Fruit fly (Drosophila melanogaster) whole organism, wandering third instar larva: ENCODE results near the gene CG6689.
A peak's percentile ranks its signal among the peaks of the same experiment; 100 is the strongest.

ENCODE experiments used
- Abd-B ChIP-seq: fragments of >200 bp; optimal IDR thresholded peaks from 2 replicates; lab custom pipeline; 2017; ENCODE audit warnings: missing biosample characterization, missing genetic modification characterization
- CG32264 ChIP-seq: fragments of 200-800 bp; sonication (Bioruptor generic); optimal IDR thresholded peaks from 2 replicates; lab custom pipeline; 2016; ENCODE audit warnings: missing biosample characterization, missing genetic modification characterization
- CG9705 ChIP-seq: fragments of 200-800 bp; sonication (Bioruptor generic); optimal IDR thresholded peaks from 2 replicates; lab custom pipeline; 2018; ENCODE audit warnings: missing biosample characterization, mild to moderate bottlenecking, missing genetic modification characterization
- CrebA ChIP-seq: fragments of 200-800 bp; sonication (Bioruptor generic); optimal IDR thresholded peaks from 2 replicates; lab custom pipeline; 2016; ENCODE audit warnings: missing biosample characterization, mild to moderate bottlenecking, missing genetic modification characterization, borderline replicate concordance
- Dfd ChIP-seq: fragments of >200 bp; optimal IDR thresholded peaks from 2 replicates; lab custom pipeline; 2017; ENCODE audit warnings: missing biosample characterization, missing genetic modification characterization
- Dif ChIP-seq: fragments of 200-275, 200-300 bp; sonication (Bioruptor generic); optimal IDR thresholded peaks from 2 replicates; lab custom pipeline; 2018; ENCODE audit warnings: missing biosample characterization, missing genetic modification characterization; ENCODE audit not compliant: partially characterized antibody
- GATAd ChIP-seq: sonication (Bioruptor generic); optimal IDR thresholded peaks from 2 replicates; lab custom pipeline; 2016; ENCODE audit warnings: missing biosample characterization, missing genetic modification characterization
- HLH106 ChIP-seq: fragments of 200-800 bp; optimal IDR thresholded peaks from 3 replicates; lab custom pipeline; 2019; ENCODE audit warnings: missing biosample characterization, mild to moderate bottlenecking, missing genetic modification characterization, moderate library complexity
- Hnf4 ChIP-seq: fragments of 200-800 bp; sonication (Bioruptor generic); optimal IDR thresholded peaks from 2 replicates; lab custom pipeline; 2016; ENCODE audit warnings: missing biosample characterization, mild to moderate bottlenecking, missing genetic modification characterization
- Hr78 ChIP-seq: fragments of >200 bp; optimal IDR thresholded peaks from 2 replicates; lab custom pipeline; 2017; ENCODE audit warnings: missing biosample characterization, missing genetic modification characterization
- Hr83 ChIP-seq: fragments of 200-300 bp; sonication (Bioruptor generic); optimal IDR thresholded peaks from 2 replicates; lab custom pipeline; 2016; ENCODE audit warnings: missing biosample characterization, mild to moderate bottlenecking, missing genetic modification characterization, moderate library complexity; ENCODE audit not compliant: poor library complexity, severe bottlenecking
- Jra ChIP-seq: sonication (Bioruptor generic); optimal IDR thresholded peaks from 2 replicates; lab custom pipeline; 2016; ENCODE audit warnings: missing biosample characterization, missing genetic modification characterization
- Mio ChIP-seq: sonication (Bioruptor generic); optimal IDR thresholded peaks from 2 replicates; lab custom pipeline; 2016; ENCODE audit warnings: missing biosample characterization, missing genetic modification characterization
- Myc ChIP-seq: fragments of >200 bp; optimal IDR thresholded peaks from 2 replicates; lab custom pipeline; 2017
- N ChIP-seq: fragments of >200 bp; optimal IDR thresholded peaks from 2 replicates; lab custom pipeline; 2018; ENCODE audit warnings: missing biosample characterization, missing external identifiers, missing genetic modification characterization
- OdsH ChIP-seq: fragments of 200-800 bp; sonication (Bioruptor generic); optimal IDR thresholded peaks from 2 replicates; lab custom pipeline; 2016; ENCODE audit warnings: missing biosample characterization, mild to moderate bottlenecking, missing genetic modification characterization
- Rel ChIP-seq, 2 experiments: fragments of 200-800 bp; sonication (Bioruptor generic) in 1 of 2; optimal IDR thresholded peaks; 2 replicates in 1 of 2; 3 replicates in 1 of 2; lab custom pipeline; 2016 to 2019; ENCODE audit warnings: mild to moderate bottlenecking in 2 of 2, missing biosample characterization in 2 of 2, missing genetic modification characterization in 2 of 2, moderate library complexity in 1 of 2
- Sp1 ChIP-seq: fragments of 200-800 bp; sonication (Bioruptor generic); optimal IDR thresholded peaks from 3 replicates; lab custom pipeline; 2019; ENCODE audit warnings: missing biosample characterization, mild to moderate bottlenecking, missing genetic modification characterization, moderate library complexity
- Vsx2 ChIP-seq: fragments of 200-300, 225-300 bp; sonication (Bioruptor generic); optimal IDR thresholded peaks from 2 replicates; lab custom pipeline; 2018; ENCODE audit warnings: missing biosample characterization, missing genetic modification characterization; ENCODE audit not compliant: partially characterized antibody
- br ChIP-seq: fragments of 200-800 bp; sonication (Bioruptor generic); optimal IDR thresholded peaks from 2 replicates; lab custom pipeline; 2016; ENCODE audit warnings: missing biosample characterization, missing genetic modification characterization
- brk ChIP-seq: fragments of 200-800 bp; sonication (Bioruptor generic); optimal IDR thresholded peaks from 2 replicates; lab custom pipeline; 2016; ENCODE audit warnings: missing biosample characterization, mild to moderate bottlenecking, missing genetic modification characterization
- dl ChIP-seq, 2 experiments: fragments of 175-275, 200-275 bp in 1 of 2; fragments of 200-275 bp in 1 of 2; sonication (Bioruptor generic); optimal IDR thresholded peaks; lab custom pipeline; 2018; ENCODE audit warnings: mild to moderate bottlenecking in 2 of 2, missing biosample characterization in 2 of 2, missing genetic modification characterization in 2 of 2, moderate library complexity in 2 of 2; ENCODE audit not compliant: partially characterized antibody in 2 of 2, insufficient read depth in 1 of 2
- dmrt93B ChIP-seq: fragments of 200-800 bp; sonication (Bioruptor generic); optimal IDR thresholded peaks from 2 replicates; lab custom pipeline; 2018; ENCODE audit warnings: missing biosample characterization, mild to moderate bottlenecking, missing genetic modification characterization
- dsf ChIP-seq: sonication (Bioruptor generic); optimal IDR thresholded peaks from 2 replicates; lab custom pipeline; 2016; ENCODE audit warnings: missing biosample characterization, missing genetic modification characterization, borderline replicate concordance
- ey ChIP-seq: fragments of 200-800 bp; sonication (Bioruptor generic); optimal IDR thresholded peaks from 2 replicates; lab custom pipeline; 2016; ENCODE audit warnings: missing biosample characterization, missing genetic modification characterization
- foxo ChIP-seq, 2 experiments: fragments of 200-800 bp; sonication (Bioruptor generic); optimal IDR thresholded peaks; 2 replicates in 1 of 2; 3 replicates in 1 of 2; lab custom pipeline; 2016 to 2017; ENCODE audit warnings: missing biosample characterization in 2 of 2, missing genetic modification characterization in 2 of 2
- fru ChIP-seq: fragments of 200-800 bp; sonication (Bioruptor generic); optimal IDR thresholded peaks from 3 replicates; lab custom pipeline; 2016; ENCODE audit warnings: missing biosample characterization, mild to moderate bottlenecking, missing genetic modification characterization
- h ChIP-seq: fragments of 200-800 bp; sonication (Bioruptor generic); optimal IDR thresholded peaks from 3 replicates; lab custom pipeline; 2016; ENCODE audit warnings: missing biosample characterization, mild to moderate bottlenecking, missing genetic modification characterization
- jim ChIP-seq: fragments of 175-275, 200-325 bp; sonication (Bioruptor generic); optimal IDR thresholded peaks from 2 replicates; lab custom pipeline; 2016; ENCODE audit warnings: missing biosample characterization, mild to moderate bottlenecking, missing genetic modification characterization
- lola ChIP-seq: fragments of >200 bp; optimal IDR thresholded peaks from 2 replicates; lab custom pipeline; 2017; ENCODE audit warnings: missing biosample characterization, missing genetic modification characterization
- pan ChIP-seq: fragments of >200 bp; optimal IDR thresholded peaks from 2 replicates; lab custom pipeline; 2017
- psq ChIP-seq: fragments of 200-800 bp; sonication (Bioruptor generic); optimal IDR thresholded peaks from 3 replicates; lab custom pipeline; 2017; ENCODE audit warnings: missing biosample characterization, mild to moderate bottlenecking, missing genetic modification characterization, moderate library complexity
- rgr ChIP-seq: fragments of 200-800 bp; sonication (Bioruptor generic); optimal IDR thresholded peaks from 3 replicates; lab custom pipeline; 2016; ENCODE audit warnings: missing biosample characterization, mild to moderate bottlenecking, missing genetic modification characterization
- sage ChIP-seq: fragments of 200-800 bp; sonication (Bioruptor generic); optimal IDR thresholded peaks from 2 replicates; lab custom pipeline; 2016; ENCODE audit warnings: missing biosample characterization, mild to moderate bottlenecking, missing genetic modification characterization
- sv ChIP-seq: fragments of 200-800 bp; sonication (Bioruptor generic); optimal IDR thresholded peaks from 3 replicates; lab custom pipeline; 2016; ENCODE audit warnings: missing biosample characterization, missing genetic modification characterization
- tai ChIP-seq: sonication (Bioruptor generic); optimal IDR thresholded peaks from 2 replicates; lab custom pipeline; 2016; ENCODE audit warnings: missing biosample characterization, missing genetic modification characterization
- usp ChIP-seq: fragments of >200 bp; optimal IDR thresholded peaks from 2 replicates; lab custom pipeline; 2017; ENCODE audit warnings: missing biosample characterization, missing genetic modification characterization
- woc ChIP-seq: sonication (Bioruptor generic); optimal IDR thresholded peaks from 2 replicates; lab custom pipeline; 2016; ENCODE audit warnings: missing biosample characterization, mild to moderate bottlenecking, missing genetic modification characterization

Gene CG6689

dm6 chr3R:11243951-11244660 lies 24.2 kb upstream of the CG6689 start, which contains the start of the genes CG17734 and CG5214:
Gene CG17734, minus strand, starts transcription at chr3R:11243999.
Gene CG5214, plus strand, starts transcription at chr3R:11244302.
- no peak for TF ChIP-seq CG9705 (GFP tag; lab: Kevin White, UChicago)
- peak; percentile 40 for TF ChIP-seq Jra (GFP tag; lab: Kevin White, UChicago)
- no peak for TF ChIP-seq Vsx2 (GFP tag; lab: Kevin White, UChicago)
- TF ChIP-seq tai, result no peak
- TF ChIP-seq Mio, result no peak
- peak; percentile 46 for TF ChIP-seq h (GFP tag; lab: Kevin White, UChicago)
- no peak for TF ChIP-seq OdsH (GFP tag; lab: Kevin White, UChicago)
- TF ChIP-seq CG32264 (GFP tag; lab: Kevin White, UChicago), result peak; percentile 28
- TF ChIP-seq Dif (GFP tag; lab: Kevin White, UChicago), result no peak
- TF ChIP-seq ey (GFP tag; lab: Kevin White, UChicago), result no peak
- no peak for TF ChIP-seq N
- peak; percentile 65 for TF ChIP-seq Hr83 (GFP tag; lab: Kevin White, UChicago)
- no peak for TF ChIP-seq CrebA (GFP tag; lab: Kevin White, UChicago)
- no peak for TF ChIP-seq Hr78
- no peak for TF ChIP-seq GATAd
- no peak for TF ChIP-seq woc (GFP tag; lab: Kevin White, UChicago)
- no peak for TF ChIP-seq Rel (GFP tag; optimal IDR thresholded peaks at IDR 0.05; lab: Kevin White, UChicago)
- no peak for TF ChIP-seq Rel (tag; optimal IDR thresholded peaks at IDR 0.05; lab: Kevin White, UChicago)
- TF ChIP-seq usp, result no peak
- no peak for TF ChIP-seq Dfd (GFP tag; lab: Kevin White, UChicago)
- TF ChIP-seq br (GFP tag; lab: Kevin White, UChicago), result no peak
- peak; percentile 73 for TF ChIP-seq Myc (lab: Kevin White, UChicago)
- TF ChIP-seq brk (GFP tag; lab: Kevin White, UChicago), result no peak
- TF ChIP-seq dsf (GFP tag; lab: Kevin White, UChicago), result peak; percentile 24
- TF ChIP-seq Hnf4 (GFP tag; lab: Kevin White, UChicago), result no peak
- peak; percentile 32 for TF ChIP-seq Sp1 (GFP tag; lab: Kevin White, UChicago)
- TF ChIP-seq HLH106 (tag; lab: Kevin White, UChicago), result no peak
- no peak for TF ChIP-seq pan (lab: Kevin White, UChicago)
- peak; percentile 26 for TF ChIP-seq sv (GFP tag; lab: Kevin White, UChicago)
- no peak for TF ChIP-seq foxo (GFP tag; optimal IDR thresholded peaks at IDR 0.05; lab: Kevin White, UChicago)
- peak; percentile 37 for TF ChIP-seq rgr (GFP tag; lab: Kevin White, UChicago)
- TF ChIP-seq jim (GFP tag; lab: Kevin White, UChicago), result no peak
- TF ChIP-seq lola (GFP tag; lab: Kevin White, UChicago), result no peak
- no peak for TF ChIP-seq dl (GFP tag; optimal IDR thresholded peaks at IDR 0.05; lab: Kevin White, UChicago; ENCODE audit: insufficient read depth in 1 of 2, partially characterized antibody in 2 of 2)
- TF ChIP-seq Abd-B (GFP tag; lab: Kevin White, UChicago), result no peak
- TF ChIP-seq psq (GFP tag; lab: Kevin White, UChicago), result no peak
- no peak for TF ChIP-seq sage (GFP tag; lab: Kevin White, UChicago)
- no peak for TF ChIP-seq dmrt93B (GFP tag; lab: Kevin White, UChicago)
- TF ChIP-seq fru (GFP tag; lab: Kevin White, UChicago), result peak; percentile 49
- TF ChIP-seq, all 38 proteins: peak for 10

dm6 chr3R:11243057-11243740 lies 23.3 kb upstream of the CG6689 start:
- no peak for TF ChIP-seq Mio
- TF ChIP-seq HLH106 (tag; lab: Kevin White, UChicago), result peak; percentile 37
- no peak for TF ChIP-seq sv (GFP tag; lab: Kevin White, UChicago)
- TF ChIP-seq rgr (GFP tag; lab: Kevin White, UChicago), result peak; percentile 22
- peak in 1 of 2 experiments; percentile 56 for TF ChIP-seq foxo (GFP tag; optimal IDR thresholded peaks at IDR 0.05; lab: Kevin White, UChicago)
- TF ChIP-seq Myc (lab: Kevin White, UChicago), result peak; percentile 83
- no peak for TF ChIP-seq GATAd
- peak; percentile 38 for TF ChIP-seq OdsH (GFP tag; lab: Kevin White, UChicago)
- no peak for TF ChIP-seq Hr83 (GFP tag; lab: Kevin White, UChicago)
